Fruit fly (Drosophila melanogaster) whole organism, embryonic: Measurements from ENCODE around the gene CG7530.

Source experiments
- B-H1 ChIP-seq: fragments of 200-800 bp; sonication (Bioruptor generic); IDR thresholded peaks from 3 replicates; pipeline ENCODE4 v1.3.6; 2022; ENCODE audit warnings: missing biosample characterization, missing genetic modification characterization
- BtbVII ChIP-seq: fragments of 200-800 bp; sonication (Bioruptor generic); optimal IDR thresholded peaks from 3 replicates; lab custom pipeline; 2017; ENCODE audit warnings: missing biosample characterization, mild to moderate bottlenecking, missing genetic modification characterization
- CG10431 ChIP-seq: fragments of 200-800 bp; sonication (Bioruptor generic); optimal IDR thresholded peaks from 3 replicates; lab custom pipeline; 2018; ENCODE audit warnings: missing biosample characterization, mild to moderate bottlenecking, missing genetic modification characterization
- CG12942 ChIP-seq: fragments of 200-800 bp; sonication (Bioruptor generic); optimal IDR thresholded peaks from 3 replicates; lab custom pipeline; 2016; ENCODE audit warnings: missing biosample characterization, missing genetic modification characterization
- CG13624 ChIP-seq: fragments of 200-800 bp; sonication (Bioruptor generic); optimal IDR thresholded peaks from 2 replicates; lab custom pipeline; 2016; ENCODE audit warnings: missing biosample characterization, missing genetic modification characterization
- CG14965 ChIP-seq: fragments of 200-800 bp; sonication (Bioruptor generic); optimal IDR thresholded peaks from 2 replicates; lab custom pipeline; 2016; ENCODE audit warnings: missing biosample characterization, missing genetic modification characterization, borderline replicate concordance
- CG15073 ChIP-seq: fragments of 200-800 bp; sonication (Bioruptor generic); optimal IDR thresholded peaks from 2 replicates; lab custom pipeline; 2016; ENCODE audit warnings: missing biosample characterization, missing genetic modification characterization
- CG2120 ChIP-seq: fragments of 200-800 bp; sonication (Bioruptor generic); optimal IDR thresholded peaks from 3 replicates; lab custom pipeline; 2016; ENCODE audit warnings: missing biosample characterization, missing genetic modification characterization
- CG2889 ChIP-seq: fragments of 200-800 bp; sonication (Bioruptor generic); IDR thresholded peaks from 3 replicates; pipeline ENCODE4 v1.3.6; 2022; ENCODE audit warnings: missing biosample characterization, missing genetic modification characterization
- CG30431 ChIP-seq: fragments of 200-800 bp; sonication (Bioruptor generic); optimal IDR thresholded peaks from 2 replicates; lab custom pipeline; 2017; ENCODE audit warnings: missing biosample characterization, missing genetic modification characterization
- CG3281 ChIP-seq: fragments of 200-800 bp; sonication (Bioruptor generic); optimal IDR thresholded peaks from 3 replicates; lab custom pipeline; 2017; ENCODE audit warnings: missing biosample characterization, mild to moderate bottlenecking, missing genetic modification characterization
- CG33213 ChIP-seq: fragments of 200-800 bp; sonication (Bioruptor generic); optimal IDR thresholded peaks from 3 replicates; lab custom pipeline; 2016; ENCODE audit warnings: missing biosample characterization, missing genetic modification characterization
- CG4617 ChIP-seq: fragments of 200-800 bp; sonication (Bioruptor generic); optimal IDR thresholded peaks from 3 replicates; lab custom pipeline; 2016; ENCODE audit warnings: missing biosample characterization, missing genetic modification characterization, borderline replicate concordance
- CG6175 ChIP-seq: fragments of 200-800 bp; sonication (Bioruptor generic); IDR thresholded peaks from 3 replicates; pipeline ENCODE4 v1.3.6; 2022; ENCODE audit warnings: missing biosample characterization, missing genetic modification characterization
- CG7372 ChIP-seq: fragments of 200-800 bp; sonication (Bioruptor generic); IDR thresholded peaks from 2 replicates; pipeline ENCODE4 v1.3.6; 2022; ENCODE audit warnings: missing biosample characterization, missing genetic modification characterization
- CG8478 ChIP-seq: fragments of >200 bp; optimal IDR thresholded peaks from 2 replicates; lab custom pipeline; 2018
- Camta ChIP-seq: fragments of 200-800 bp; sonication (Bioruptor generic); optimal IDR thresholded peaks from 2 replicates; lab custom pipeline; 2016; ENCODE audit warnings: missing biosample characterization, missing genetic modification characterization
- D19A ChIP-seq: fragments of 200-800 bp; optimal IDR thresholded peaks from 3 replicates; lab custom pipeline; 2019; ENCODE audit warnings: missing biosample characterization, mild to moderate bottlenecking, missing genetic modification characterization, moderate library complexity
- D19B ChIP-seq: fragments of 200-800 bp; sonication (Bioruptor generic); optimal IDR thresholded peaks from 2 replicates; lab custom pipeline; 2017; ENCODE audit warnings: missing biosample characterization, mild to moderate bottlenecking, missing genetic modification characterization
- Dad ChIP-seq: fragments of 200-800 bp; sonication (Bioruptor generic); optimal IDR thresholded peaks from 3 replicates; lab custom pipeline; 2016; ENCODE audit warnings: missing biosample characterization, missing genetic modification characterization
- Dek ChIP-seq: fragments of 200-800 bp; sonication (Bioruptor generic); optimal IDR thresholded peaks from 3 replicates; lab custom pipeline; 2019; ENCODE audit warnings: missing biosample characterization, mild to moderate bottlenecking, missing genetic modification characterization, moderate library complexity
- Ets97D ChIP-seq: fragments of 200-800 bp; sonication (Bioruptor generic); optimal IDR thresholded peaks from 3 replicates; lab custom pipeline; 2016; ENCODE audit warnings: missing biosample characterization, missing genetic modification characterization
- Fer2 ChIP-seq: fragments of 200-800 bp; sonication (Bioruptor generic); optimal IDR thresholded peaks from 2 replicates; lab custom pipeline; 2018; ENCODE audit warnings: missing biosample characterization, mild to moderate bottlenecking, missing genetic modification characterization, moderate library complexity
- Gug ChIP-seq: fragments of 200-800 bp; sonication (Bioruptor generic); IDR thresholded peaks from 4 replicates; pipeline ENCODE4 v1.3.6; 2022; ENCODE audit warnings: missing biosample characterization, missing genetic modification characterization
- Mes4 ChIP-seq: fragments of 200-800 bp; sonication (Bioruptor generic); optimal IDR thresholded peaks from 2 replicates; lab custom pipeline; 2016; ENCODE audit warnings: missing biosample characterization, missing genetic modification characterization
- Rfx ChIP-seq: fragments of 200-800 bp; sonication (Bioruptor generic); IDR thresholded peaks from 2 replicates; pipeline ENCODE4 v1.3.6; 2022; ENCODE audit warnings: missing biosample characterization, missing genetic modification characterization
- Side ChIP-seq: fragments of 200-800 bp; sonication (Bioruptor generic); optimal IDR thresholded peaks from 2 replicates; lab custom pipeline; 2016; ENCODE audit warnings: missing biosample characterization, missing genetic modification characterization
- Vsx1 ChIP-seq: fragments of 200-800 bp; sonication (Bioruptor generic); optimal IDR thresholded peaks from 2 replicates; lab custom pipeline; 2017; ENCODE audit warnings: missing biosample characterization, mild to moderate bottlenecking, missing genetic modification characterization, missing genetic modification reagents
- ash1 ChIP-seq: fragments of 200-800 bp; sonication (Bioruptor generic); optimal IDR thresholded peaks from 2 replicates; lab custom pipeline; 2018; ENCODE audit warnings: missing biosample characterization, mild to moderate bottlenecking, missing genetic modification characterization
- bab2 ChIP-seq: fragments of 200-800 bp; sonication (Bioruptor generic); optimal IDR thresholded peaks from 2 replicates; lab custom pipeline; 2016; ENCODE audit warnings: missing biosample characterization, missing genetic modification characterization
- da ChIP-seq: fragments of 200-800 bp; sonication (Bioruptor generic); optimal IDR thresholded peaks from 2 replicates; lab custom pipeline; 2016; ENCODE audit warnings: missing biosample characterization, missing genetic modification characterization
- en ChIP-seq: fragments of 200-800 bp; sonication (Bioruptor generic); optimal IDR thresholded peaks from 2 replicates; lab custom pipeline; 2016; ENCODE audit warnings: missing biosample characterization, missing genetic modification characterization
- fd96Cb ChIP-seq: fragments of 200-800 bp; sonication (Bioruptor generic); optimal IDR thresholded peaks from 2 replicates; lab custom pipeline; 2018; ENCODE audit warnings: missing biosample characterization, mild to moderate bottlenecking, missing genetic modification characterization, moderate library complexity
- ftz-f1 ChIP-seq: fragments of 200-800 bp; sonication (Bioruptor generic); optimal IDR thresholded peaks from 2 replicates; lab custom pipeline; 2016; ENCODE audit warnings: missing biosample characterization, missing genetic modification characterization
- gsb-n ChIP-seq: fragments of 200-800 bp; sonication (Bioruptor generic); optimal IDR thresholded peaks from 3 replicates; lab custom pipeline; 2018; ENCODE audit warnings: missing biosample characterization, mild to moderate bottlenecking, missing genetic modification characterization
- jigr1 ChIP-seq: fragments of 200-800 bp; sonication (Bioruptor generic); IDR thresholded peaks from 3 replicates; pipeline ENCODE4 v1.3.6; 2022; ENCODE audit warnings: missing biosample characterization, missing genetic modification characterization
- kah ChIP-seq: fragments of 200-800 bp; sonication (Bioruptor generic); optimal IDR thresholded peaks from 2 replicates; lab custom pipeline; 2018; ENCODE audit warnings: missing biosample characterization, mild to moderate bottlenecking, missing genetic modification characterization
- kay ChIP-seq: fragments of 200-800 bp; sonication (Bioruptor generic); optimal IDR thresholded peaks from 2 replicates; lab custom pipeline; 2016; ENCODE audit warnings: missing biosample characterization, missing genetic modification characterization
- knrl ChIP-seq: fragments of 200-800 bp; sonication (Bioruptor generic); IDR thresholded peaks from 3 replicates; pipeline ENCODE4 v1.3.6; 2022; ENCODE audit warnings: missing biosample characterization, missing genetic modification characterization; ENCODE audit not compliant: partially characterized antibody
- mirr ChIP-seq: fragments of 200-800 bp; sonication (Bioruptor generic); optimal IDR thresholded peaks from 3 replicates; lab custom pipeline; 2018; ENCODE audit warnings: missing biosample characterization, mild to moderate bottlenecking, missing genetic modification characterization
- nom ChIP-seq: fragments of 200-800 bp; sonication (Bioruptor generic); optimal IDR thresholded peaks from 2 replicates; lab custom pipeline; 2017; ENCODE audit warnings: missing biosample characterization, missing genetic modification characterization, mild to moderate bottlenecking, moderate library complexity, missing genetic modification reagents
- odd ChIP-seq: fragments of 200-800 bp; sonication (Bioruptor generic); optimal IDR thresholded peaks from 2 replicates; lab custom pipeline; 2017; ENCODE audit warnings: missing biosample characterization, mild to moderate bottlenecking, missing genetic modification characterization
- onecut ChIP-seq: fragments of 200-800 bp; sonication (Bioruptor generic); IDR thresholded peaks from 2 replicates; pipeline ENCODE4 v1.3.6; 2022; ENCODE audit warnings: missing biosample characterization, missing genetic modification characterization
- org-1 ChIP-seq: fragments of 200-800 bp; sonication (Bioruptor generic); optimal IDR thresholded peaks from 2 replicates; lab custom pipeline; 2017; ENCODE audit warnings: missing biosample characterization, missing genetic modification characterization
- p53 ChIP-seq: fragments of 200-800 bp; sonication (Bioruptor generic); optimal IDR thresholded peaks from 2 replicates; lab custom pipeline; 2016; ENCODE audit warnings: missing biosample characterization, missing genetic modification characterization
- pb ChIP-seq: fragments of 200-800 bp; sonication (Bioruptor generic); optimal IDR thresholded peaks from 3 replicates; lab custom pipeline; 2016; ENCODE audit warnings: missing biosample characterization, missing genetic modification characterization
- peb ChIP-seq: fragments of 200-800 bp; sonication (Bioruptor generic); IDR thresholded peaks from 2 replicates; pipeline ENCODE4 v1.3.6; 2022; ENCODE audit warnings: missing biosample characterization, missing genetic modification characterization
- pnt ChIP-seq: fragments of 200-800 bp; sonication (Bioruptor generic); optimal IDR thresholded peaks from 3 replicates; lab custom pipeline; 2016; ENCODE audit warnings: missing biosample characterization, missing genetic modification characterization
- pzg ChIP-seq: fragments of 200-800 bp; sonication (Bioruptor generic); optimal IDR thresholded peaks from 3 replicates; lab custom pipeline; 2018; ENCODE audit warnings: missing biosample characterization, mild to moderate bottlenecking, missing genetic modification characterization, moderate library complexity
- shn ChIP-seq: fragments of 200-800 bp; sonication (Bioruptor generic); optimal IDR thresholded peaks from 3 replicates; lab custom pipeline; 2016; ENCODE audit warnings: missing biosample characterization, missing genetic modification characterization
- wdn ChIP-seq: fragments of 200-800 bp; sonication (Bioruptor generic); IDR thresholded peaks from 2 replicates; pipeline ENCODE4 v1.3.6; 2022; ENCODE audit warnings: missing biosample characterization, missing genetic modification characterization
- yki ChIP-seq: fragments of >200 bp; optimal IDR thresholded peaks from 3 replicates; lab custom pipeline; 2018

CG7530 gene

DNA sequence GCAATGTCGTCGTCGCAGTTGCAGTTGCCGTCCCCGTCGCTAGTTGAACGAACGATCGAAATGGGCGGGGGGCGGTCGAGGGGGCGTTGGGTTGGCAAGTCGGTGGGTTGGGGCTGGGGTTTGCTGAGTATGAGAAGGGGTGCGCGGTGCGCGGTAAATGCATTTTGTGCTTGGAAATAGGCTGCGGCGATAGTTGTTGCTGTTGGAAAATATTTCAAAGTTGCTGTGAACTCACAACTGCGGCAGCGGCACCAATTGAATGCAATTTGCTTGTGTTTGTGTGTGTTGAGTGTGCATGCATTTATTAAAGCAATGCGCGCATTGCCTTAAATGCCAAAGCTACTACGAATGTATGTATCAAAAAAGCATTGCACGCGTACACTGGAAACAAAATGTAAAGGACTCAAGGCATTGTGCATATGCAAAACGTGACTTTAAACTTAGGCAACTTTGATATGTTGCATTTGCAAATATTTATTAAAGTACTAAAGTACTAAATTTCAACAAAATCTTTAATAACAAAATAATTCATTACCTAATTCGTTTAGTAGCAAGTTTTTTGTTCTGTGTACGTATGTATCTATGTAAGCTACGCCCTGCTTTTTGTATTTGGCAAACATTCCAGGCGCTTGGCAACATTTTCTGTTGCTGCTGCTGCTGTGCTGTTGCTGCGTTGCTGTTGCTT, 16.3 kb downstream of the CG7530 start (continued):
- TF ChIP-seq jigr1 (GFP tag; lab: Robert Waterston, UW) = 0 out of 3 replicates have a peak, but pooled peaks have one; percentile 26
- TF ChIP-seq Dek (tag; lab: Kevin White, UChicago) = no peak
- no peak for TF ChIP-seq peb (GFP tag; lab: Robert Waterston, UW)
- no peak for TF ChIP-seq CG14965 (GFP tag; lab: Kevin White, UChicago)
- no peak for TF ChIP-seq Rfx
- no peak for TF ChIP-seq mirr (GFP tag; lab: Kevin White, UChicago)
- no peak for TF ChIP-seq knrl
- peak; percentile 41 for TF ChIP-seq Mes4 (GFP tag; lab: Kevin White, UChicago)
- no peak for TF ChIP-seq ftz-f1
- no peak for TF ChIP-seq CG33213
- TF ChIP-seq CG4617 (GFP tag; lab: Kevin White, UChicago) = no peak
- peak; percentile 73 for TF ChIP-seq gsb-n
- no peak for TF ChIP-seq CG15073 (GFP tag; lab: Kevin White, UChicago)
- TF ChIP-seq kay = no peak
- TF ChIP-seq CG2889 (GFP tag; lab: Robert Waterston, UW) = no peak
- TF ChIP-seq pzg (GFP tag; lab: Kevin White, UChicago) = no peak
- TF ChIP-seq yki (lab: Kevin White, UChicago) = no peak
- peak; percentile 50 for TF ChIP-seq pnt (GFP tag; lab: Kevin White, UChicago)
- TF ChIP-seq CG8478 (lab: Kevin White, UChicago) = no peak
- no peak for TF ChIP-seq Ets97D (GFP tag; lab: Kevin White, UChicago)
- TF ChIP-seq CG2120 (GFP tag; lab: Kevin White, UChicago) = no peak
- TF ChIP-seq ash1 (GFP tag; lab: Kevin White, UChicago) = no peak
- peak; percentile 43 for TF ChIP-seq D19A (tag; lab: Kevin White, UChicago)
- peak; percentile 30 for TF ChIP-seq CG10431
- no peak for TF ChIP-seq org-1 (GFP tag; lab: Kevin White, UChicago)
- no peak; the same call in 1 of the 2 replicates for TF ChIP-seq onecut (GFP tag; lab: Robert Waterston, UW)
- TF ChIP-seq CG7372 (GFP tag; lab: Robert Waterston, UW) = no peak
- no peak for TF ChIP-seq Side
- TF ChIP-seq CG12942 (GFP tag; lab: Kevin White, UChicago) = peak; percentile 18
- TF ChIP-seq Gug = 0 out of 4 replicates have a peak, but pooled peaks have one; percentile 13
- TF ChIP-seq CG3281 (GFP tag; lab: Kevin White, UChicago) = no peak
- peak; percentile 54 for TF ChIP-seq Camta
- TF ChIP-seq en (GFP tag; lab: Kevin White, UChicago) = no peak
- TF ChIP-seq kah = no peak
- no peak for TF ChIP-seq CG13624 (GFP tag; lab: Kevin White, UChicago)
- peak; percentile 14 for TF ChIP-seq Vsx1 (GFP tag; lab: Kevin White, UChicago)
- no peak for TF ChIP-seq p53 (GFP tag; lab: Kevin White, UChicago)
- TF ChIP-seq B-H1 (GFP tag; lab: Robert Waterston, UW) = no peak
- TF ChIP-seq D19B (GFP tag; lab: Kevin White, UChicago) = no peak
- no peak for TF ChIP-seq Dad (GFP tag; lab: Kevin White, UChicago)
- no peak for TF ChIP-seq bab2 (GFP tag; lab: Kevin White, UChicago)
- no peak for TF ChIP-seq Fer2
- peak; percentile 7 for TF ChIP-seq CG30431
- TF ChIP-seq nom (GFP tag; lab: Kevin White, UChicago) = peak; percentile 34
- TF ChIP-seq CG6175 (GFP tag; lab: Robert Waterston, UW) = 0 out of 3 replicates have a peak, but pooled peaks have one; percentile 52
- TF ChIP-seq pb (GFP tag; lab: Kevin White, UChicago) = no peak
- TF ChIP-seq wdn (GFP tag; lab: Robert Waterston, UW) = no peak
- no peak for TF ChIP-seq da (GFP tag; lab: Kevin White, UChicago)
- peak; percentile 19 for TF ChIP-seq shn (GFP tag; lab: Kevin White, UChicago)
- no peak for TF ChIP-seq BtbVII (GFP tag; lab: Kevin White, UChicago)
- TF ChIP-seq odd (GFP tag; lab: Kevin White, UChicago) = no peak
- peak; percentile 57 for TF ChIP-seq fd96Cb (tag; lab: Kevin White, UChicago)
